Worm (Caenorhabditis elegans) whole organism, L3 larva: ENCODE data around the gene F45D11.14.
"Not testable (repeated sequence)": the region's sequence is repeated elsewhere in the genome, so short reads cannot be mapped to it uniquely, and the experiment has no call there.

Source experiments
- R02D3.7 ChIP-seq: fragments of 150-350 bp; optimal IDR thresholded peaks from 2 replicates; lab custom pipeline; 2014; ENCODE audit warnings: missing biosample characterization, missing genetic modification characterization
- ZK546.5 ChIP-seq: sonication (generic microtip); optimal IDR thresholded peaks from 2 replicates; lab custom pipeline; 2017; ENCODE audit warnings: missing biosample characterization, missing genetic modification characterization
- aly-2 ChIP-seq: fragments of 150-350 bp; optimal IDR thresholded peaks from 2 replicates; lab custom pipeline; 2014; ENCODE audit warnings: missing biosample characterization, missing genetic modification characterization
- ceh-16 ChIP-seq: sonication (generic microtip); optimal IDR thresholded peaks from 2 replicates; lab custom pipeline; 2017; ENCODE audit warnings: missing biosample characterization, missing genetic modification characterization
- ceh-9 ChIP-seq: sonication (generic microtip); optimal IDR thresholded peaks from 2 replicates; lab custom pipeline; 2018; ENCODE audit warnings: missing biosample characterization, missing genetic modification characterization
- daf-12 ChIP-seq: fragments of 150-350 bp; optimal IDR thresholded peaks from 2 replicates; lab custom pipeline; 2014; ENCODE audit warnings: missing biosample characterization, missing genetic modification reagents, missing genetic modification characterization
- egl-27 ChIP-seq: sonication (generic microtip); optimal IDR thresholded peaks from 4 replicates; lab custom pipeline; 2017; ENCODE audit warnings: missing biosample characterization, missing genetic modification reagents, missing genetic modification characterization
- egl-5 ChIP-seq: fragments of 150-350 bp; optimal IDR thresholded peaks from 2 replicates; lab custom pipeline; 2017; ENCODE audit warnings: missing biosample characterization, missing genetic modification reagents, missing genetic modification characterization, inconsistent platforms
- elt-1 ChIP-seq: fragments of 150-350 bp; optimal IDR thresholded peaks from 2 replicates; lab custom pipeline; 2014; ENCODE audit warnings: missing biosample characterization, missing genetic modification characterization
- elt-3 ChIP-seq, 3 experiments: fragments of 150-350 bp in 1 of 3; sonication (generic microtip) in 2 of 3; optimal IDR thresholded peaks; 2 replicates in 2 of 3; 4 replicates in 1 of 3; lab custom pipeline; 2014 to 2017; ENCODE audit warnings: missing biosample characterization in 3 of 3, missing genetic modification characterization in 3 of 3
- eor-1 ChIP-seq, 2 experiments: fragments of 150-350 bp; optimal IDR thresholded peaks; 2 replicates each; lab custom pipeline; 2014 to 2018; ENCODE audit warnings: missing biosample characterization in 2 of 2, missing genetic modification characterization in 2 of 2
- fkh-10 ChIP-seq: sonication (generic microtip); optimal IDR thresholded peaks from 2 replicates; lab custom pipeline; 2017; ENCODE audit warnings: missing biosample characterization, missing genetic modification reagents, missing genetic modification characterization
- fkh-2 ChIP-seq: fragments of 150-350 bp; optimal IDR thresholded peaks from 2 replicates; lab custom pipeline; 2014; ENCODE audit warnings: missing biosample characterization, missing genetic modification reagents, missing genetic modification characterization
- fos-1 ChIP-seq: fragments of 150-350 bp; optimal IDR thresholded peaks from 2 replicates; lab custom pipeline; 2014; ENCODE audit warnings: missing biosample characterization, missing genetic modification characterization
- jun-1 ChIP-seq: fragments of 150-350 bp; optimal IDR thresholded peaks from 2 replicates; lab custom pipeline; 2014; ENCODE audit warnings: missing biosample characterization, missing genetic modification reagents, missing genetic modification characterization
- lin-15B ChIP-seq: fragments of 150-350 bp; optimal IDR thresholded peaks from 2 replicates; lab custom pipeline; 2014; ENCODE audit warnings: missing biosample characterization, missing genetic modification characterization
- lin-39 ChIP-seq: fragments of 150-350 bp; optimal IDR thresholded peaks from 2 replicates; lab custom pipeline; 2018; ENCODE audit warnings: missing biosample characterization, missing genetic modification reagents, missing genetic modification characterization
- mdl-1 ChIP-seq: fragments of 150-350 bp; optimal IDR thresholded peaks from 2 replicates; lab custom pipeline; 2014; ENCODE audit warnings: missing biosample characterization, missing genetic modification characterization
- mml-1 ChIP-seq: fragments of 150-350 bp; sonication (generic microtip); optimal IDR thresholded peaks from 3 replicates; lab custom pipeline; 2014; ENCODE audit warnings: missing biosample characterization, missing genetic modification characterization
- nfya-1 ChIP-seq: sonication (generic microtip); optimal IDR thresholded peaks from 2 replicates; lab custom pipeline; 2017; ENCODE audit warnings: missing genetic modification characterization, mild to moderate bottlenecking, missing compliant biosample characterization, antibody characterized with exemption, moderate library complexity; ENCODE audit not compliant: insufficient read depth
- nhr-11 ChIP-seq: fragments of 150-350 bp; optimal IDR thresholded peaks from 2 replicates; lab custom pipeline; 2014; ENCODE audit warnings: missing biosample characterization, missing genetic modification characterization
- nhr-12 ChIP-seq: fragments of 150-350 bp; optimal IDR thresholded peaks from 2 replicates; lab custom pipeline; 2014; ENCODE audit warnings: missing biosample characterization, missing genetic modification characterization
- nhr-237 ChIP-seq: fragments of 150-350 bp; optimal IDR thresholded peaks from 2 replicates; lab custom pipeline; 2014; ENCODE audit warnings: missing biosample characterization, missing genetic modification characterization
- nhr-25 ChIP-seq: sonication (generic microtip); optimal IDR thresholded peaks from 2 replicates; lab custom pipeline; 2017; ENCODE audit warnings: missing biosample characterization, missing genetic modification characterization
- nhr-28 ChIP-seq: fragments of 150-350 bp; optimal IDR thresholded peaks from 2 replicates; lab custom pipeline; 2014; ENCODE audit warnings: missing biosample characterization, missing genetic modification characterization
- nhr-43 ChIP-seq: sonication (generic microtip); optimal IDR thresholded peaks from 2 replicates; lab custom pipeline; 2016; ENCODE audit warnings: mild to moderate bottlenecking, missing genetic modification characterization, missing compliant biosample characterization; ENCODE audit not compliant: poor library complexity, severe bottlenecking
- nhr-67 ChIP-seq: fragments of 150-350 bp; optimal IDR thresholded peaks from 2 replicates; lab custom pipeline; 2014; ENCODE audit warnings: missing biosample characterization, missing genetic modification characterization
- nhr-76 ChIP-seq: fragments of 150-350 bp; sonication (generic microtip); optimal IDR thresholded peaks from 5 replicates; lab custom pipeline; 2014; ENCODE audit warnings: missing biosample characterization, missing genetic modification characterization
- pha-4 ChIP-seq: fragments of 150-350 bp; optimal IDR thresholded peaks from 2 replicates; lab custom pipeline; 2014; ENCODE audit warnings: missing biosample characterization, missing genetic modification reagents, missing genetic modification characterization
- pqm-1 ChIP-seq: fragments of 150-350 bp; optimal IDR thresholded peaks from 2 replicates; lab custom pipeline; 2017; ENCODE audit warnings: missing biosample characterization, missing genetic modification characterization, inconsistent platforms
- sea-2 ChIP-seq: fragments of 150-350 bp; sonication (generic microtip); optimal IDR thresholded peaks from 4 replicates; lab custom pipeline; 2014; ENCODE audit warnings: missing biosample characterization, missing genetic modification reagents, missing genetic modification characterization
- skn-1 ChIP-seq: fragments of 150-350 bp; optimal IDR thresholded peaks from 2 replicates; lab custom pipeline; 2014; ENCODE audit warnings: missing biosample characterization, missing genetic modification characterization
- snpc-4 ChIP-seq: fragments of 150-350 bp; optimal IDR thresholded peaks from 2 replicates; lab custom pipeline; 2014; ENCODE audit warnings: missing biosample characterization, missing genetic modification characterization
- tbx-2 ChIP-seq: sonication (generic microtip); optimal IDR thresholded peaks from 2 replicates; lab custom pipeline; 2016; ENCODE audit warnings: mild to moderate bottlenecking, missing genetic modification characterization, missing compliant biosample characterization
- unc-62 ChIP-seq: fragments of 150-350 bp; sonication (generic microtip); optimal IDR thresholded peaks from 4 replicates; lab custom pipeline; 2014; ENCODE audit warnings: missing biosample characterization, missing genetic modification reagents, missing genetic modification characterization
- zag-1 ChIP-seq: fragments of 150-350 bp; optimal IDR thresholded peaks from 2 replicates; lab custom pipeline; 2014; ENCODE audit warnings: missing biosample characterization, missing genetic modification characterization
- ztf-11 ChIP-seq: fragments of 150-350 bp; optimal IDR thresholded peaks from 2 replicates; lab custom pipeline; 2014; ENCODE audit warnings: missing biosample characterization, missing genetic modification characterization

The F45D11.14 gene

ce11 chrII:1024684-1025083 is 18.4 kb upstream of the F45D11.14 start, which contains the start of gene btb-11:
Gene btb-11, minus strand, starts transcription at chrII:1024784.
- TF ChIP-seq zag-1 (tag; lab: Kevin White, UChicago); pqm-1 (tag; lab: Kevin White, UChicago); sea-2 (GFP tag; lab: Kevin White, UChicago): not testable (repeated sequence)
- TF ChIP-seq, all 47 proteins: peak for 0; not testable (repeated sequence) for 47

DNA sequence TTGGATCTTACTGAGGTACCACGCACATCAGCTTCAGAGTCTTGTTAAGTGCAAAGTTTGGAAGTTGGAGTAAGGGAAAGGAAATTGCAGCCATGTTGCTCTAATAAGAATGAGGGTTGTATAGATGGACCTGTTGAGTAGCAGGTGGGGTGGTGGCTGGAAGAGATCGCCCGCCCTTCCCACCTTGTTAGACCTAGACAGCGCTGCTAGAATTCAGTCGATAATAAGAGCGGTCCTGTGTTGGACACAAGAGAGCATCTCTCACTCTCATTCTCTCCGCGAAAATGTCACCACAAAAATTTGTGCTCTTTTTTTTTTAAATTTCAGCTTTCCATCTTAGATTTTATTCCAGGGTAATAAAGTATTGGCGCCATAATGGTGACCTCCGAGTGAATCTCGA is 4.9 kb downstream of the F45D11.14 start, which contains the start of the genes fbxb-30 and F45D11.5:
TSS of gene fbxb-30 (minus strand) at position 101 of the 400 bp plus-strand sequence.
TSS of gene F45D11.5 (plus strand) at position 352 of the 400 bp plus-strand sequence.
- TF ChIP-seq pqm-1 (tag; lab: Kevin White, UChicago) (no peak), eor-1 (tag; optimal IDR thresholded peaks at IDR 0.05; lab: Kevin White, UChicago) (no peak), lin-15B (tag; lab: Kevin White, UChicago) (no peak), nhr-12 (tag; lab: Kevin White, UChicago) (no peak), ceh-16 (tag; lab: Kevin White, UChicago) (no peak)

DNA sequence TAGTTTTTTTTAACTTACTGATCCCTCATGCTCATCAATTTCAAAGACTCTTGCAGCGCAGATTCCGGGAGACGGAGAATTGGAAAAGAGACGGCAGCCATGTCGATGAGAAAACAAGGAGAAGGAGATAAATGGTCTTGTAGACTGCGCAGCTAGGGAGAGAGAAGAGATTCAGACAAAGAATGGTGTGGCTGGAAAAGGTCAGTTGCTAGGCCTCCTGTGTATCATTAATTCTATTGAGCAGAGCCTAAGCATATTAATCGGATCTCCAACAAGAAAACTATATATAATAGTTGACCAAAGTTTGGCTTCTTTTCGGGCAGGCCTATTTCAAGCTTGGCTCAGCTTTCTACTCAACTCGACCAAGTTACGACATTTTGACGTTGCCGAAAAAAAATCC is 6.8 kb downstream of the F45D11.14 start, which contains the start of gene fbxb-29:
TSS of gene fbxb-29 (minus strand) at position 101 of the 400 bp plus-strand sequence.
- TF ChIP-seq pqm-1 (tag; lab: Kevin White, UChicago) = no peak
- no peak for TF ChIP-seq R02D3.7 (tag; lab: Kevin White, UChicago)
- TF ChIP-seq ZK546.5 (tag; lab: Kevin White, UChicago) = no peak
- TF ChIP-seq jun-1 (tag; lab: Kevin White, UChicago) = no peak
- TF ChIP-seq nhr-67 (tag; lab: Kevin White, UChicago) = no peak
- TF ChIP-seq egl-27 (tag; lab: Kevin White, UChicago) = no peak
- TF ChIP-seq nhr-28 (tag; lab: Kevin White, UChicago) = no peak
- no peak for TF ChIP-seq tbx-2 (tag; lab: Kevin White, UChicago)

DNA sequence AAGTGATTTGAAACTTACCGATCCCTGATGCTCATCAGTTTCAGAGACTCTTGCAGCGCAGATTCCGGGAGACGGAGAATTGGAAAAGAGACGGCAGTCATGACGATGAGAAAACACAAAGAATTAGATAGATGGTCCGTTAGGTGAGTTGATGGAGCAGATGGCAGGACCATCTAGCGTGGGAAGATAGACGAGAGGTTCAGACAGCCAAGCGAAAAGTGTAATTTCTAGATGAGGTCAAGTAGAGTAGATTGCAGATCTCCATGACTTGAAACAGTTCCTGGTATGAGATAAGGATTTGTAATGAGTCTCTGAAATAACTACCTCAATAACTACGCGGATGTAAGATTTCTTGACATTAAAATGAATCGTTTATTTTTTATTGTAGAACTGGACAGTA is 10.2 kb downstream of the F45D11.14 start, which contains the start of gene F45D11.11:
TSS of gene F45D11.11 (minus strand) at position 101 of the 400 bp plus-strand sequence.
- not testable (repeated sequence) for TF ChIP-seq nhr-237 (tag; lab: Kevin White, UChicago); mml-1 (tag; lab: Kevin White, UChicago); ceh-9

- TF ChIP-seq nhr-43 (tag; lab: Kevin White, UChicago); nfya-1 (tag; lab: Kevin White, UChicago); unc-62: not testable (repeated sequence)
These were observed 12.0 kb downstream of the F45D11.14 start, which contains the start of gene F45D11.7 for ce11 chrII:994231-994630. Gene F45D11.7, plus strand, starts transcription at chrII:994531.

ce11 chrII:991300-991699 is 15.0 kb downstream of the F45D11.14 start, which contains the start of gene fbxc-42:
Gene fbxc-42, plus strand, starts transcription at chrII:991600.
- TF ChIP-seq fkh-2 (no peak), elt-3 (tag; optimal IDR thresholded peaks at IDR 0.05; lab: Kevin White, UChicago) (no peak), nhr-76 (tag; lab: Kevin White, UChicago) (no peak), nhr-11 (tag; lab: Kevin White, UChicago) (no peak), pha-4 (tag; lab: Kevin White, UChicago) (no peak), fos-1 (tag; lab: Kevin White, UChicago) (no peak), nhr-43 (tag; lab: Kevin White, UChicago) (no peak), nhr-25 (no peak), mdl-1 (no peak), nhr-28 (tag; lab: Kevin White, UChicago) (no peak), ZK546.5 (tag; lab: Kevin White, UChicago) (no peak), fkh-10 (GFP tag; lab: Kevin White, UChicago) (no peak)

DNA sequence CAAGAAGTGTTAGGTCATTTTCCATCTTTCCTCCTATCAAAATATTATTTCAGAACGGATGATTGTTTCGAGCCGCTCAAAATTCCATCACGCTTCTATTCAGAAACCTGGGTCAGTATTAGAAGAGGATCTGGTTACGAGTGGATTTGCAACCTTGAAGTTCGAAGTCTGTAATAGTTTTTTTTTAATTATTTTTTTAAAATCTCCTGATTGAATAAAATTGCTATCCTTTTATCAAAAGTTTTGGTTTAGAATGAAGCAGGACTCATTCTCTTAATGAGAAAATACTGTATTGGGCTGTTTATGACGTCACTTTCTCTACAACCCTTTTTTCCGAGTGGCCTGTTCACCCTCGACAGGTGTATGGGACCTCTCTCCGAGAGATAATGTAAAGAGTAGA is 17.8 kb downstream of the F45D11.14 start, which contains the start of gene fbxc-39:
TSS of gene fbxc-39 (plus strand) at position 301 of the 400 bp plus-strand sequence.
- TF ChIP-seq skn-1 (tag; lab: Kevin White, UChicago) = no peak
- no peak for TF ChIP-seq fkh-10 (GFP tag; lab: Kevin White, UChicago)
- TF ChIP-seq mml-1 (tag; lab: Kevin White, UChicago) = no peak
- TF ChIP-seq daf-12 = no peak
- TF ChIP-seq eor-1 (tag; optimal IDR thresholded peaks at IDR 0.05; lab: Kevin White, UChicago) = no peak
- no peak for TF ChIP-seq fkh-2
- no peak for TF ChIP-seq snpc-4 (tag; lab: Kevin White, UChicago)
- TF ChIP-seq mdl-1 = no peak
- no peak for TF ChIP-seq lin-39
- no peak for TF ChIP-seq nhr-76 (tag; lab: Kevin White, UChicago)
- TF ChIP-seq ztf-11 (tag; lab: Kevin White, UChicago) = no peak
- no peak for TF ChIP-seq aly-2 (tag; lab: Kevin White, UChicago)
- TF ChIP-seq egl-5 (tag; lab: Kevin White, UChicago) = no peak
- no peak for TF ChIP-seq elt-1 (tag; lab: Kevin White, UChicago)
